Worm (Caenorhabditis elegans): ENCODE results near the gene fbxb-44.

ce11 chrII:1576030-1576429, 37.3 kb downstream of the fbxb-44 start, which contains the start of gene K05F6.10:
- TF ChIP-seq egl-27 (tag; optimal IDR thresholded peaks at IDR 0.05) = no peak
- TF ChIP-seq nhr-237 (tag; optimal IDR thresholded peaks at IDR 0.05) = no peak
- TF ChIP-seq rnt-1 (tag; optimal IDR thresholded peaks at IDR 0.05) = no peak
- TF ChIP-seq fkh-8 (tag; optimal IDR thresholded peaks at IDR 0.05) = no peak
- no peak for TF ChIP-seq pqm-1 (tag; optimal IDR thresholded peaks at IDR 0.05)
- TF ChIP-seq ama-1 (optimal IDR thresholded peaks at IDR 0.05) = no peak
- no peak for TF ChIP-seq snpc-4 (tag; optimal IDR thresholded peaks at IDR 0.05)
- TF ChIP-seq hlh-4 (tag; optimal IDR thresholded peaks at IDR 0.05) = no peak

Data from whole organism, L1 larva.